Fruit fly (Drosophila melanogaster): ENCODE results near the gene Rtnl1.

DNA sequence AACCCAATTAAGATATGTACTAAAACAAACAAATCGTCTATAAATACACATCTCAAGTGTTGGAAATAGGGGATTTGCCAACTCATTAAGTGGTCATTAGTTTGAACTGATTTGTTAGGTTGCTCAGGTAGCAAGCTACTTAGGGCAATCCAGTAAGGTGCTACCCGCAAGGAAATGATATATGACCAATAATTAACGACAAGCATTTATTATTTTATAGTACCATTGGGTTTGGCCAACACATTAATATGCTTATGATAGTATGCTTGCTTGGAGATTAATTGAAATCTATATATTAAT is 13.7 kb downstream of the Rtnl1 start:
- no peak for TF ChIP-seq CG8478 (optimal IDR thresholded peaks at IDR 0.05)
- no peak for TF ChIP-seq CTCF (optimal IDR thresholded peaks at IDR 0.05)
